Fruit fly (Drosophila melanogaster): ENCODE results near the gene CG34165.

CG34165 gene

DNA sequence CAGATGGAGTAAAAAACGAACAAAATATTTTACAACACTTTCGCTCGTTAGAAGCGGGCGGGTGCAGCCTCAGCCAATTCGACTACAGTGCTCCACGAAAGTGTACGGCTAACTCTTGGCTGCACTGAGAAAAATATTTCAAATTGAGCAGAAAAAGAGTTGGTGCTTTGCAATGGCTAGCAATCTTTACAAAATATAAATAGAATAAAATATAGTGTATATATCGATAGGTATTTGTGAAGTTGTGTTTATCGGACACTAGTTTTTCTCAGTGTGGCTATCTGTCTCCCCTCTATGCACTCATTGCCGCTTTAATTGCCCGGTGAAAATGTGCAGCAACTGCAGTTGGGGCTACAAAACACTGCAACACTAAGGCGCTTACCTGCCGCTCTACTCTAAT lies 12.1 kb upstream of the CG34165 start:
- TF ChIP-seq ap (GFP tag; IDR thresholded peaks at IDR 0.05) = peak; percentile 54
- no peak for TF ChIP-seq Hand (GFP tag; optimal IDR thresholded peaks at IDR 0.05)
- peak; percentile 38 for TF ChIP-seq CG4707 (GFP tag; optimal IDR thresholded peaks at IDR 0.05)
- TF ChIP-seq dmrt11E (tag; optimal IDR thresholded peaks at IDR 0.05) = peak; percentile 74
- no peak for TF ChIP-seq CG32532 (GFP tag; IDR thresholded peaks at IDR 0.05)
- no peak for TF ChIP-seq Drgx (GFP tag; IDR thresholded peaks at IDR 0.05)
- TF ChIP-seq CG18476 (GFP tag; optimal IDR thresholded peaks at IDR 0.05) = peak; percentile 19
- TF ChIP-seq CG4617 (GFP tag; optimal IDR thresholded peaks at IDR 0.05; ENCODE audit: borderline replicate concordance) = peak; percentile 21
- no peak for TF ChIP-seq Dbx (GFP tag; IDR thresholded peaks at IDR 0.05)
- peak; percentile 19 for TF ChIP-seq slou (GFP tag; optimal IDR thresholded peaks at IDR 0.05)
- TF ChIP-seq hkb (optimal IDR thresholded peaks at IDR 0.05) = no peak
- 0 out of 2 replicates have a peak, but pooled peaks have one; percentile 26 for TF ChIP-seq hkb (GFP tag; IDR thresholded peaks at IDR 0.05)
- peak; percentile 2 for TF ChIP-seq phol (tag; optimal IDR thresholded peaks at IDR 0.05)
- TF ChIP-seq CG8388 (GFP tag; optimal IDR thresholded peaks at IDR 0.05) = peak; percentile 98
- no peak for TF ChIP-seq CG33213 (GFP tag; optimal IDR thresholded peaks at IDR 0.05)
- peak; percentile 57 for TF ChIP-seq CG10209 (GFP tag; optimal IDR thresholded peaks at IDR 0.05)
- TF ChIP-seq nau (GFP tag; optimal IDR thresholded peaks at IDR 0.05) = no peak
- no peak for TF ChIP-seq D (optimal IDR thresholded peaks at IDR 0.05)
- peak; percentile 48 for TF ChIP-seq D (GFP tag; optimal IDR thresholded peaks at IDR 0.05)
- peak; percentile 57 for TF ChIP-seq CoRest (tag; optimal IDR thresholded peaks at IDR 0.05)
- no peak for TF ChIP-seq sna (GFP tag; IDR thresholded peaks at IDR 0.05; ENCODE audit: partially characterized antibody)
- no peak for TF ChIP-seq Taf1 (GFP tag; IDR thresholded peaks at IDR 0.05)
- TF ChIP-seq CG11723 (GFP tag; optimal IDR thresholded peaks at IDR 0.05) = peak; percentile 36
- peak; percentile 52 for TF ChIP-seq dimm (GFP tag; IDR thresholded peaks at IDR 0.05)
- peak; percentile 55 for TF ChIP-seq CG15601 (tag; optimal IDR thresholded peaks at IDR 0.05)
- peak; percentile 59 for TF ChIP-seq D19A (tag; optimal IDR thresholded peaks at IDR 0.05)
- no peak for TF ChIP-seq stc (GFP tag; IDR thresholded peaks at IDR 0.05)
- no peak for TF ChIP-seq odd (GFP tag; optimal IDR thresholded peaks at IDR 0.05)
- TF ChIP-seq pzg (GFP tag; optimal IDR thresholded peaks at IDR 0.05) = no peak
- TF ChIP-seq CG2116 (GFP tag; optimal IDR thresholded peaks at IDR 0.05) = peak; percentile 9
- TF ChIP-seq scrt (GFP tag; optimal IDR thresholded peaks at IDR 0.05) = no peak
- no peak for TF ChIP-seq lov (optimal IDR thresholded peaks at IDR 0.05)
- TF ChIP-seq lov (GFP tag; IDR thresholded peaks at IDR 0.05) = no peak
- no peak for TF ChIP-seq nerfin-1 (tag; optimal IDR thresholded peaks at IDR 0.05)
- peak; percentile 36; the same call in 1 of the 2 replicates for TF ChIP-seq Lim3 (GFP tag; IDR thresholded peaks at IDR 0.05)
- peak; percentile 25 for TF ChIP-seq CG10462 (GFP tag; optimal IDR thresholded peaks at IDR 0.05)
- no peak for TF ChIP-seq shn (GFP tag; optimal IDR thresholded peaks at IDR 0.05)
- no peak for TF ChIP-seq HLH4C (GFP tag; IDR thresholded peaks at IDR 0.05; ENCODE audit: partially characterized antibody)
- no peak for TF ChIP-seq lilli (GFP tag; optimal IDR thresholded peaks at IDR 0.05)
- peak; percentile 44 for TF ChIP-seq Vsx1 (GFP tag; optimal IDR thresholded peaks at IDR 0.05)
- no peak for TF ChIP-seq CG15696 (tag; optimal IDR thresholded peaks at IDR 0.05)
- TF ChIP-seq CG32767 (GFP tag; IDR thresholded peaks at IDR 0.05) = 0 out of 2 replicates have a peak, but pooled peaks have one; percentile 47
- no peak for TF ChIP-seq grn (GFP tag; optimal IDR thresholded peaks at IDR 0.05)
- TF ChIP-seq Sox100B (GFP tag; optimal IDR thresholded peaks at IDR 0.05) = peak; percentile 19
- TF ChIP-seq sisA (GFP tag; IDR thresholded peaks at IDR 0.05) = peak; percentile 85
- TF ChIP-seq CG12391 (tag; optimal IDR thresholded peaks at IDR 0.05) = peak; percentile 73
- TF ChIP-seq mirr (GFP tag; optimal IDR thresholded peaks at IDR 0.05) = no peak
- peak; percentile 74 for TF ChIP-seq az2 (GFP tag; optimal IDR thresholded peaks at IDR 0.05)
- TF ChIP-seq CG12219 (GFP tag; optimal IDR thresholded peaks at IDR 0.05) = peak; percentile 50
- TF ChIP-seq CG17802 (tag; optimal IDR thresholded peaks at IDR 0.05) = no peak
- peak; percentile 54 for TF ChIP-seq PHDP (tag; optimal IDR thresholded peaks at IDR 0.05)

Data from whole organism, embryonic.